Worm (Caenorhabditis elegans) whole organism, mixed stage, embryonic: ENCODE data around the gene F59B10.6.

Experiments used
- M03D4.4 ChIP-seq: sonication (generic microtip); optimal IDR thresholded peaks from 2 replicates; lab custom pipeline; 2017; ENCODE audit warnings: mild to moderate bottlenecking, missing genetic modification characterization, missing compliant biosample characterization
- bed-3 ChIP-seq: fragments of 200-800 bp; sonication (Bioruptor generic); optimal IDR thresholded peaks from 3 replicates; lab custom pipeline; 2018; ENCODE audit warnings: mild to moderate bottlenecking, missing genetic modification characterization, moderate library complexity, missing compliant biosample characterization
- blmp-1 ChIP-seq: fragments of 150-350 bp; optimal IDR thresholded peaks from 2 replicates; lab custom pipeline; 2014; ENCODE audit warnings: missing biosample characterization, missing genetic modification characterization
- ceh-39 ChIP-seq: fragments of 150-350 bp; optimal IDR thresholded peaks from 2 replicates; lab custom pipeline; 2014; ENCODE audit warnings: missing biosample characterization, missing genetic modification characterization
- ceh-43 ChIP-seq: fragments of 200-800 bp; sonication (Bioruptor generic); optimal IDR thresholded peaks from 2 replicates; lab custom pipeline; 2018; ENCODE audit warnings: mild to moderate bottlenecking, missing genetic modification characterization, moderate library complexity, missing compliant biosample characterization
- ceh-83 ChIP-seq: fragments of 200-800 bp; sonication (Bioruptor generic); optimal IDR thresholded peaks from 2 replicates; lab custom pipeline; 2018; ENCODE audit warnings: mild to moderate bottlenecking, missing genetic modification characterization, missing compliant biosample characterization
- ces-1 ChIP-seq: fragments of 150-350 bp; optimal IDR thresholded peaks from 2 replicates; lab custom pipeline; 2014; ENCODE audit warnings: missing biosample characterization, missing genetic modification reagents, missing genetic modification characterization
- cnd-1 ChIP-seq: fragments of 200-800 bp; sonication (Bioruptor generic); optimal IDR thresholded peaks from 2 replicates; lab custom pipeline; 2018; ENCODE audit warnings: mild to moderate bottlenecking, missing genetic modification characterization, missing compliant biosample characterization
- elt-3 ChIP-seq: fragments of 150-350 bp; optimal IDR thresholded peaks from 2 replicates; lab custom pipeline; 2014; ENCODE audit warnings: missing biosample characterization, missing genetic modification characterization
- flh-1 ChIP-seq: fragments of 200-800 bp; sonication (Bioruptor generic); optimal IDR thresholded peaks from 2 replicates; lab custom pipeline; 2018; ENCODE audit warnings: mild to moderate bottlenecking, missing genetic modification characterization, moderate library complexity, missing compliant biosample characterization
- ham-2 ChIP-seq: fragments of 200-800 bp; sonication (Bioruptor generic); optimal IDR thresholded peaks from 2 replicates; lab custom pipeline; 2018; ENCODE audit warnings: mild to moderate bottlenecking, missing genetic modification characterization, missing compliant biosample characterization
- hlh-1 ChIP-seq: fragments of 150-350 bp; optimal IDR thresholded peaks from 2 replicates; lab custom pipeline; 2014; ENCODE audit warnings: missing biosample characterization, missing genetic modification reagents, missing genetic modification characterization
- lin-13 ChIP-seq: fragments of 150-350 bp; optimal IDR thresholded peaks from 2 replicates; lab custom pipeline; 2014; ENCODE audit warnings: missing biosample characterization, missing genetic modification characterization
- lin-32 ChIP-seq: fragments of 200-800 bp; sonication (Bioruptor generic); optimal IDR thresholded peaks from 2 replicates; lab custom pipeline; 2018; ENCODE audit warnings: mild to moderate bottlenecking, missing genetic modification characterization, missing compliant biosample characterization
- lsy-2 ChIP-seq: fragments of 150-350 bp; optimal IDR thresholded peaks from 2 replicates; lab custom pipeline; 2014; ENCODE audit warnings: missing biosample characterization, missing genetic modification characterization
- mab-5 ChIP-seq: fragments of 150-350 bp; optimal IDR thresholded peaks from 2 replicates; lab custom pipeline; 2014; ENCODE audit warnings: missing biosample characterization, missing genetic modification characterization
- mep-1 ChIP-seq: fragments of 150-350 bp; optimal IDR thresholded peaks from 2 replicates; lab custom pipeline; 2017; ENCODE audit warnings: missing biosample characterization, missing genetic modification reagents, missing genetic modification characterization, inconsistent platforms
- mls-2 ChIP-seq: sonication (generic microtip); optimal IDR thresholded peaks from 2 replicates; lab custom pipeline; 2016; ENCODE audit warnings: mild to moderate bottlenecking, missing genetic modification characterization, moderate library complexity, missing compliant biosample characterization
- nhr-12 ChIP-seq: fragments of 150-350 bp; optimal IDR thresholded peaks from 2 replicates; lab custom pipeline; 2014; ENCODE audit warnings: missing biosample characterization, missing genetic modification characterization
- nhr-2 ChIP-seq: fragments of 150-350 bp; optimal IDR thresholded peaks from 2 replicates; lab custom pipeline; 2014; ENCODE audit warnings: missing biosample characterization, missing genetic modification characterization
- nhr-237 ChIP-seq: fragments of 150-350 bp; optimal IDR thresholded peaks from 2 replicates; lab custom pipeline; 2014; ENCODE audit warnings: missing biosample characterization, missing genetic modification characterization
- nhr-28 ChIP-seq: fragments of 150-350 bp; optimal IDR thresholded peaks from 2 replicates; lab custom pipeline; 2014; ENCODE audit warnings: missing biosample characterization, missing genetic modification characterization
- nhr-76 ChIP-seq: sonication (generic microtip); optimal IDR thresholded peaks from 2 replicates; lab custom pipeline; 2017; ENCODE audit warnings: missing biosample characterization, missing genetic modification characterization
- sem-2 ChIP-seq: fragments of 200-800 bp; sonication (Bioruptor generic); optimal IDR thresholded peaks from 2 replicates; lab custom pipeline; 2018; ENCODE audit warnings: mild to moderate bottlenecking, missing genetic modification characterization, missing compliant biosample characterization
- snpc-4 ChIP-seq: fragments of 150-350 bp; optimal IDR thresholded peaks from 2 replicates; lab custom pipeline; 2014; ENCODE audit warnings: missing biosample characterization, missing genetic modification characterization
- sptf-1 ChIP-seq: sonication (generic microtip); optimal IDR thresholded peaks from 2 replicates; lab custom pipeline; 2017; ENCODE audit warnings: mild to moderate bottlenecking, missing genetic modification characterization, moderate library complexity, missing compliant biosample characterization
- unc-120 ChIP-seq: sonication (generic microtip); optimal IDR thresholded peaks from 2 replicates; lab custom pipeline; 2017; ENCODE audit warnings: missing genetic modification characterization, missing compliant biosample characterization; ENCODE audit not compliant: poor library complexity, severe bottlenecking
- unc-62 ChIP-seq: fragments of 150-350 bp; optimal IDR thresholded peaks from 2 replicates; lab custom pipeline; 2014; ENCODE audit warnings: missing biosample characterization, missing genetic modification reagents, missing genetic modification characterization
- zip-8 ChIP-seq: fragments of 150-350 bp; optimal IDR thresholded peaks from 2 replicates; lab custom pipeline; 2014; ENCODE audit warnings: missing biosample characterization, missing genetic modification characterization
- ztf-11 ChIP-seq: fragments of 150-350 bp; optimal IDR thresholded peaks from 2 replicates; lab custom pipeline; 2014; ENCODE audit warnings: missing biosample characterization, missing genetic modification characterization

The F59B10.6 gene

ce11 chrII:10524374-10524773, at the start of gene F59B10.6:
Gene F59B10.6, minus strand, starts transcription at chrII:10524474.
- TF ChIP-seq mep-1 (tag; lab: Kevin White, UChicago) (no peak), sptf-1 (tag; lab: Kevin White, UChicago) (no peak), flh-1 (GFP tag; lab: Kevin White, UChicago) (no peak), lsy-2 (tag; lab: Kevin White, UChicago) (no peak), ceh-43 (GFP tag; lab: Kevin White, UChicago) (no peak), nhr-28 (no peak), bed-3 (GFP tag; lab: Kevin White, UChicago) (no peak), hlh-1 (tag; lab: Kevin White, UChicago) (no peak), elt-3 (tag; lab: Kevin White, UChicago) (no peak), ceh-83 (no peak), mab-5 (no peak), zip-8 (tag; lab: Kevin White, UChicago) (no peak), blmp-1 (tag; lab: Kevin White, UChicago) (no peak), ceh-39 (tag; lab: Kevin White, UChicago) (no peak)

ce11 chrII:10571967-10572366, 47.7 kb upstream of the F59B10.6 start, which contains the start of gene C06A1.3:
Gene C06A1.3, plus strand, starts transcription at chrII:10572267.
- TF ChIP-seq sptf-1 (tag; lab: Kevin White, UChicago) = no peak
- no peak for TF ChIP-seq ces-1 (GFP tag; lab: Kevin White, UChicago)
- no peak for TF ChIP-seq lin-13
- TF ChIP-seq hlh-1 (tag; lab: Kevin White, UChicago) = no peak
- TF ChIP-seq unc-62 (GFP tag; lab: Kevin White, UChicago) = no peak
- TF ChIP-seq blmp-1 (tag; lab: Kevin White, UChicago) = no peak

ce11 chrII:10570302-10570701, 46.0 kb upstream of the F59B10.6 start, which contains the start of gene txt-13:
Gene txt-13, plus strand, starts transcription at chrII:10570602.
- no peak for TF ChIP-seq flh-1 (GFP tag; lab: Kevin White, UChicago)
- TF ChIP-seq nhr-12 = no peak
- no peak for TF ChIP-seq mls-2 (tag; lab: Kevin White, UChicago)
- TF ChIP-seq blmp-1 (tag; lab: Kevin White, UChicago) = no peak
- no peak for TF ChIP-seq nhr-28
- TF ChIP-seq nhr-2 (tag; lab: Kevin White, UChicago) = no peak
- TF ChIP-seq mab-5 = no peak
- TF ChIP-seq snpc-4 (tag; lab: Kevin White, UChicago) = no peak
- TF ChIP-seq M03D4.4 (tag; lab: Kevin White, UChicago) = no peak
- TF ChIP-seq lin-13 = no peak
- TF ChIP-seq lin-32 (GFP tag; lab: Kevin White, UChicago) = no peak
- TF ChIP-seq sptf-1 (tag; lab: Kevin White, UChicago) = no peak
- TF ChIP-seq nhr-237 = no peak
- TF ChIP-seq unc-120 (tag; lab: Kevin White, UChicago) = no peak
- TF ChIP-seq hlh-1 (tag; lab: Kevin White, UChicago) = no peak
- no peak for TF ChIP-seq unc-62 (GFP tag; lab: Kevin White, UChicago)
- TF ChIP-seq bed-3 (GFP tag; lab: Kevin White, UChicago) = no peak
- no peak for TF ChIP-seq ceh-83
- no peak for TF ChIP-seq ztf-11 (tag; lab: Kevin White, UChicago)

- no peak for TF ChIP-seq lin-32 (GFP tag; lab: Kevin White, UChicago)
- no peak for TF ChIP-seq ceh-83
- no peak for TF ChIP-seq snpc-4 (tag; lab: Kevin White, UChicago)
- no peak for TF ChIP-seq blmp-1 (tag; lab: Kevin White, UChicago)
- TF ChIP-seq sem-2 (GFP tag; lab: Kevin White, UChicago) = no peak
- TF ChIP-seq hlh-1 (tag; lab: Kevin White, UChicago) = peak; percentile 76
- TF ChIP-seq unc-62 (GFP tag; lab: Kevin White, UChicago) = no peak
- TF ChIP-seq nhr-28 = no peak
Measured at ce11 chrII:10569498-10569897, 45.2 kb upstream of the F59B10.6 start.

- TF ChIP-seq ham-2 (GFP tag; lab: Kevin White, UChicago) = no peak
- no peak for TF ChIP-seq lin-13
- TF ChIP-seq cnd-1 (tag; lab: Kevin White, UChicago) = no peak
- no peak for TF ChIP-seq hlh-1 (tag; lab: Kevin White, UChicago)
- TF ChIP-seq nhr-76 (tag; lab: Kevin White, UChicago) = no peak
Measured at ce11 chrII:10566458-10566857, 42.2 kb upstream of the F59B10.6 start.
